Fruit fly (Drosophila melanogaster): ENCODE results near the gene Arp5.

dm6 chr3R:18230229-18230628 is 44.9 kb downstream of the Arp5 start:
- TF ChIP-seq CG15710 (tag; optimal IDR thresholded peaks at IDR 0.05) (no peak), Pif1A (GFP tag; optimal IDR thresholded peaks at IDR 0.05) (no peak), gl (tag; optimal IDR thresholded peaks at IDR 0.05) (no peak), rn (GFP tag; IDR thresholded peaks at IDR 0.05) (no peak)

Measured in whole organism, pupa.